Fruit fly (Drosophila melanogaster): Measurements from ENCODE around the gene CG31624.

Gene CG31624

dm6 chr2L:21219640-21220085, 19.5 kb upstream of the CG31624 start (continued):
- TF ChIP-seq CG7987 (GFP tag; optimal IDR thresholded peaks at IDR 0.05), result no peak
- TF ChIP-seq CG4360 (GFP tag; IDR thresholded peaks at IDR 0.05), result 0 out of 2 replicates have a peak, but pooled peaks have one; percentile 16
- TF ChIP-seq CG6765 (GFP tag; optimal IDR thresholded peaks at IDR 0.05), result no peak
- no peak for TF ChIP-seq CG11723 (GFP tag; optimal IDR thresholded peaks at IDR 0.05)
- TF ChIP-seq Dip3 (GFP tag; optimal IDR thresholded peaks at IDR 0.05), result no peak
- 0 out of 4 replicates have a peak, but pooled peaks have one; percentile 61 for TF ChIP-seq chinmo (GFP tag; IDR thresholded peaks at IDR 0.05; ENCODE audit: partially characterized antibody)
- TF ChIP-seq sc (optimal IDR thresholded peaks at IDR 0.05), result no peak
- no peak for TF ChIP-seq sc (GFP tag; optimal IDR thresholded peaks at IDR 0.05)
- TF ChIP-seq phol (tag; optimal IDR thresholded peaks at IDR 0.05), result no peak

DNA sequence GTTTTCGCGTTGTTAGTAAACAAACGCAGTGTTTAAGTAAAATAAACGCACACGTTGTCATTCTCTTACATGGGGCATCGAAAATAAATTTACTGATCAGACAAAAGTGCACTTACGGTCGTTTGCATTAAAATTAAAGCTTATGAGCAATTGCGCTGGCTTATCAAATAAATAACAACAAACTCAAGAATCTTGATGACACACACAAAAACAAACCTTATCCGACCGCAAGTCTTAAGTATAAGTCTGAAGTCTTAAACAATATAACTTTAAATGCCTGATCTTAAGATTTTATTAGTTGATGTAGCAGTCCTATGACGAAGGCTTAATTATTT, 18.7 kb upstream of the CG31624 start:
- TF ChIP-seq D19A (tag; optimal IDR thresholded peaks at IDR 0.05), result peak; percentile 30
- TF ChIP-seq ranshi (GFP tag; IDR thresholded peaks at IDR 0.05), result no peak
- no peak for TF ChIP-seq CG10209 (GFP tag; optimal IDR thresholded peaks at IDR 0.05)
- TF ChIP-seq Nf-YA (GFP tag; IDR thresholded peaks at IDR 0.05), result no peak
- no peak for TF ChIP-seq CG4707 (GFP tag; optimal IDR thresholded peaks at IDR 0.05)
- no peak for TF ChIP-seq pzg (GFP tag; optimal IDR thresholded peaks at IDR 0.05)
- TF ChIP-seq Asciz (GFP tag; optimal IDR thresholded peaks at IDR 0.05), result peak; percentile 18
- no peak for TF ChIP-seq CG16779 (GFP tag; IDR thresholded peaks at IDR 0.05)
- TF ChIP-seq nerfin-2 (GFP tag; IDR thresholded peaks at IDR 0.05; ENCODE audit: partially characterized antibody), result no peak
- TF ChIP-seq ab (GFP tag; optimal IDR thresholded peaks at IDR 0.05), result no peak
- no peak for TF ChIP-seq CG32532 (GFP tag; IDR thresholded peaks at IDR 0.05)
- TF ChIP-seq Taf1 (GFP tag; IDR thresholded peaks at IDR 0.05), result no peak
- TF ChIP-seq Oli (tag; optimal IDR thresholded peaks at IDR 0.05), result no peak
- TF ChIP-seq CG12391 (tag; optimal IDR thresholded peaks at IDR 0.05), result no peak
- TF ChIP-seq CG4328 (GFP tag; optimal IDR thresholded peaks at IDR 0.05), result peak; percentile 24
- peak; percentile 41 for TF ChIP-seq salm (tag; optimal IDR thresholded peaks at IDR 0.05)
- TF ChIP-seq CG9932 (GFP tag; IDR thresholded peaks at IDR 0.05), result 0 out of 2 replicates have a peak, but pooled peaks have one; percentile 1
- TF ChIP-seq Fer1 (GFP tag; optimal IDR thresholded peaks at IDR 0.05), result peak; percentile 3
- no peak for TF ChIP-seq Ets65A (GFP tag)
- peak; percentile 12 for TF ChIP-seq CG7556 (GFP tag; optimal IDR thresholded peaks at IDR 0.05)
- TF ChIP-seq Doc3 (GFP tag; IDR thresholded peaks at IDR 0.05; ENCODE audit: partially characterized antibody), result no peak
- no peak for TF ChIP-seq BEAF-32 (GFP tag; optimal IDR thresholded peaks at IDR 0.05)
- TF ChIP-seq sc (optimal IDR thresholded peaks at IDR 0.05), result no peak
- TF ChIP-seq sc (GFP tag; optimal IDR thresholded peaks at IDR 0.05), result peak; percentile 33
- TF ChIP-seq HmgZ (tag; optimal IDR thresholded peaks at IDR 0.05), result no peak
- TF ChIP-seq pan (optimal IDR thresholded peaks at IDR 0.05), result no peak
- no peak for TF ChIP-seq pan (GFP tag; optimal IDR thresholded peaks at IDR 0.05 in 1 of 2, IDR thresholded peaks at IDR 0.05 in 1 of 2)
- TF ChIP-seq sens (GFP tag), result peak; percentile 76
- TF ChIP-seq ssp (GFP tag; IDR thresholded peaks at IDR 0.05), result no peak
- TF ChIP-seq ap (GFP tag; IDR thresholded peaks at IDR 0.05), result no peak
- peak; percentile 7 for TF ChIP-seq CG15011 (GFP tag; optimal IDR thresholded peaks at IDR 0.05)
- TF ChIP-seq tup (GFP tag; optimal IDR thresholded peaks at IDR 0.05), result no peak
- TF ChIP-seq da (GFP tag; optimal IDR thresholded peaks at IDR 0.05), result no peak
- no peak for TF ChIP-seq mld (GFP tag; IDR thresholded peaks at IDR 0.05; ENCODE audit: partially characterized antibody)
- peak in 1 of 3 experiments; percentile 39 for TF ChIP-seq lola (GFP tag; optimal IDR thresholded peaks at IDR 0.05)
- TF ChIP-seq CG33557 (GFP tag; optimal IDR thresholded peaks at IDR 0.05), result peak; percentile 19
- no peak for TF ChIP-seq CG34422 (GFP tag; IDR thresholded peaks at IDR 0.05)
- peak; percentile 38 for TF ChIP-seq Sox100B (GFP tag; optimal IDR thresholded peaks at IDR 0.05)
- peak; percentile 30 for TF ChIP-seq BtbVII (GFP tag; optimal IDR thresholded peaks at IDR 0.05)
- TF ChIP-seq nmo (GFP tag; optimal IDR thresholded peaks at IDR 0.05), result no peak
- TF ChIP-seq Xrp1 (GFP tag; IDR thresholded peaks at IDR 0.05), result peak; percentile 23; the same call in 1 of the 2 replicates
- TF ChIP-seq Oaz (GFP tag; IDR thresholded peaks at IDR 0.05), result no peak
- TF ChIP-seq lmd (GFP tag; IDR thresholded peaks at IDR 0.05), result no peak
